Fruit fly (Drosophila melanogaster) S2 (cell line): ENCODE data around the gene Scgalpha.

Experiments
- CG8478 ChIP-seq: fragments of >200 bp; optimal IDR thresholded peaks from 2 replicates; lab custom pipeline; 2018
- CTCF ChIP-seq, 2 experiments: fragments of >200 bp; optimal IDR thresholded peaks; 2 replicates each; lab custom pipeline; 2018

DNA sequence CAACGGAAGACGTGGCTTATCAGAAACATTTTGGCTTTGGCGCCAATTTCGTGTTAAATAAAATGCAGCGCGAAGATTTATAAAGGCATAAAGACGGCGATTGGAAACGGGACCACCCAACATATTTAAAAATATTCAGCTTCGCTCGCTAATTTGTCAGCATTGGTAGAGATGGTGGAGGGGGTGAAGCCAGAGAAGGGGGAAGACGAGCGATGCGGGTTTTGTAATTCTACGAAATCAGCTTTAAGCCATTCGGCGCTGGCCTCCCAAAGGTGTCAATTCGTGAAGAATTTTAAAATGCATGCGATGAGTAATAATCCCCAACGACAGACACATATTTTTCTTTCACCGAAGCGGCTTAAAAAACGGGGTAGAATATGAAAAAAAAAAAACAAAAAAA lies 9.2 kb upstream of the Scgalpha start:
- no peak for TF ChIP-seq CG8478 (lab: Kevin White, UChicago)
- TF ChIP-seq CTCF (optimal IDR thresholded peaks at IDR 0.05; lab: Kevin White, UChicago) = no peak
